Fruit fly (Drosophila melanogaster) whole organism: ENCODE data around the gene CG42240.

Experiments used
- CG8478 ChIP-seq: fragments of >200 bp; optimal IDR thresholded peaks from 2 replicates; lab custom pipeline; 2018; ENCODE audit warnings: inconsistent platforms
- EcR ChIP-seq, 2 experiments: fragments of >200 bp; optimal IDR thresholded peaks; 2 replicates each; lab custom pipeline; 2017; ENCODE audit warnings: missing biosample characterization in 2 of 2, missing genetic modification characterization in 2 of 2, missing genetic modification reagents in 2 of 2
- pan ChIP-seq: fragments of >200 bp; optimal IDR thresholded peaks from 2 replicates; lab custom pipeline; 2017
- psq ChIP-seq: fragments of >200 bp; optimal IDR thresholded peaks from 2 replicates; lab custom pipeline; 2017

- TF ChIP-seq EcR (GFP tag; optimal IDR thresholded peaks at IDR 0.05; lab: Kevin White, UChicago), result no peak
- no peak for TF ChIP-seq CG8478 (lab: Kevin White, UChicago)
- TF ChIP-seq pan (lab: Kevin White, UChicago), result no peak
- TF ChIP-seq psq (lab: Kevin White, UChicago), result no peak
These were observed 27.4 kb upstream of the CG42240 start for dm6 chrX:6303196-6303595.
